Worm (Caenorhabditis elegans) whole organism, L1 larva: Measurements from ENCODE around the gene nuaf-3.

Source experiments
- C04F5.9 ChIP-seq: sonication (generic microtip); optimal IDR thresholded peaks from 2 replicates; lab custom pipeline; 2016; ENCODE audit warnings: missing genetic modification characterization, missing compliant biosample characterization
- C34B4.2 ChIP-seq: sonication (generic microtip); optimal IDR thresholded peaks from 2 replicates; lab custom pipeline; 2017; ENCODE audit warnings: mild to moderate bottlenecking, missing genetic modification characterization, missing compliant biosample characterization
- aly-2 ChIP-seq: fragments of 150-350 bp; optimal IDR thresholded peaks from 2 replicates; lab custom pipeline; 2014; ENCODE audit warnings: missing biosample characterization, missing genetic modification characterization
- ceh-88 ChIP-seq: fragments of 200-800 bp; sonication (Bioruptor generic); IDR thresholded peaks from 2 replicates; pipeline ENCODE4 v1.3.6; 2022; ENCODE audit warnings: missing genetic modification characterization, missing compliant biosample characterization
- ceh-90 ChIP-seq: sonication (generic microtip); optimal IDR thresholded peaks from 2 replicates; lab custom pipeline; 2016; ENCODE audit warnings: missing genetic modification characterization, missing compliant biosample characterization
- ces-1 ChIP-seq: fragments of 150-350 bp; optimal IDR thresholded peaks from 2 replicates; lab custom pipeline; 2014; ENCODE audit warnings: missing biosample characterization, missing genetic modification reagents, missing genetic modification characterization
- dpl-1 ChIP-seq, 3 experiments: fragments of 150-350 bp in 2 of 3; sonication (generic microtip) in 1 of 3; optimal IDR thresholded peaks; 2 replicates each; lab custom pipeline; 2014 to 2017; ENCODE audit warnings: missing biosample characterization in 3 of 3, missing genetic modification characterization in 3 of 3, missing genetic modification reagents in 3 of 3
- efl-1 ChIP-seq, 4 experiments: fragments of 150-350 bp; optimal IDR thresholded peaks in 3 of 4; peaks in 1 of 4; 1 replicate in 1 of 4; 2 replicates in 3 of 4; lab custom pipeline; 2014; ENCODE audit warnings: missing biosample characterization in 2 of 4, missing genetic modification characterization in 2 of 4, missing genetic modification reagents in 2 of 4
- efl-3 ChIP-seq: fragments of 200-800 bp; sonication (Bioruptor generic); optimal IDR thresholded peaks from 2 replicates; lab custom pipeline; 2018; ENCODE audit warnings: mild to moderate bottlenecking, missing genetic modification characterization, missing compliant biosample characterization
- egl-13 ChIP-seq: sonication (generic microtip); optimal IDR thresholded peaks from 2 replicates; lab custom pipeline; 2016; ENCODE audit warnings: missing genotype, missing genetic modification reagents, missing genetic modification characterization, missing compliant biosample characterization
- egl-27 ChIP-seq, 2 experiments: fragments of 150-350 bp in 1 of 2; sonication (generic microtip); optimal IDR thresholded peaks; 3 replicates each; lab custom pipeline; 2017 to 2018; ENCODE audit warnings: missing biosample characterization in 2 of 2, missing genetic modification characterization in 2 of 2, missing genetic modification reagents in 2 of 2
- elt-2 ChIP-seq: sonication (generic microtip); optimal IDR thresholded peaks from 2 replicates; lab custom pipeline; 2016; ENCODE audit warnings: missing genetic modification characterization, mild to moderate bottlenecking, inconsistent platforms, missing compliant biosample characterization, missing genetic modification reagents
- ets-5 ChIP-seq: fragments of 200-800 bp; sonication (Bioruptor generic); IDR thresholded peaks from 2 replicates; pipeline ENCODE4 v1.3.6; 2022; ENCODE audit warnings: missing genetic modification characterization, missing compliant biosample characterization
- fkh-10 ChIP-seq: sonication (generic microtip); optimal IDR thresholded peaks from 2 replicates; lab custom pipeline; 2017; ENCODE audit warnings: missing biosample characterization, missing genetic modification reagents, missing genetic modification characterization
- fkh-8 ChIP-seq: sonication (generic microtip); optimal IDR thresholded peaks from 2 replicates; lab custom pipeline; 2016; ENCODE audit warnings: mild to moderate bottlenecking, missing genetic modification characterization, missing compliant biosample characterization
- fos-1 ChIP-seq: fragments of 150-350 bp; optimal IDR thresholded peaks from 2 replicates; lab custom pipeline; 2014; ENCODE audit warnings: missing biosample characterization, missing genetic modification characterization
- grh-1 ChIP-seq: fragments of 200-800 bp; sonication (Bioruptor generic); IDR thresholded peaks from 2 replicates; pipeline ENCODE4 v1.3.6; 2022; ENCODE audit warnings: missing genetic modification reagents, missing genetic modification characterization, missing compliant biosample characterization
- hpl-2 ChIP-seq: fragments of 150-350 bp; optimal IDR thresholded peaks from 2 replicates; lab custom pipeline; 2014; ENCODE audit warnings: missing biosample characterization, missing genetic modification reagents, missing genetic modification characterization
- irx-1 ChIP-seq: sonication (generic microtip); optimal IDR thresholded peaks from 2 replicates; lab custom pipeline; 2016; ENCODE audit warnings: missing genetic modification characterization, missing compliant biosample characterization
- lin-39 ChIP-seq: fragments of 150-350 bp; optimal IDR thresholded peaks from 2 replicates; lab custom pipeline; 2014; ENCODE audit warnings: missing biosample characterization, missing genetic modification reagents, missing genetic modification characterization
- lir-3 ChIP-seq: sonication (generic microtip); optimal IDR thresholded peaks from 2 replicates; lab custom pipeline; 2016; ENCODE audit warnings: mild to moderate bottlenecking, missing genetic modification characterization, moderate library complexity, missing compliant biosample characterization; ENCODE audit not compliant: poor library complexity
- lsy-2 ChIP-seq, 2 experiments: fragments of 150-350 bp; optimal IDR thresholded peaks; 2 replicates each; lab custom pipeline; 2014; ENCODE audit warnings: missing biosample characterization in 2 of 2, missing genetic modification characterization in 2 of 2
- nhr-11 ChIP-seq: fragments of 150-350 bp; optimal IDR thresholded peaks from 2 replicates; lab custom pipeline; 2014; ENCODE audit warnings: missing biosample characterization, missing genetic modification characterization
- nhr-19 ChIP-seq: fragments of 200-800 bp; sonication (Bioruptor generic); conservative IDR thresholded peaks from 2 replicates; pipeline ENCODE4 v1.3.6; 2022; ENCODE audit warnings: missing genetic modification characterization, missing compliant biosample characterization
- nhr-237 ChIP-seq: fragments of 150-350 bp; optimal IDR thresholded peaks from 2 replicates; lab custom pipeline; 2014; ENCODE audit warnings: missing biosample characterization, missing genetic modification characterization
- nhr-47 ChIP-seq: sonication (generic microtip); optimal IDR thresholded peaks from 2 replicates; lab custom pipeline; 2016; ENCODE audit warnings: mild to moderate bottlenecking, missing genetic modification characterization, moderate library complexity, missing compliant biosample characterization
- nhr-76 ChIP-seq: sonication (generic microtip); optimal IDR thresholded peaks from 2 replicates; lab custom pipeline; 2017; ENCODE audit warnings: missing biosample characterization, missing genetic modification characterization
- nhr-77 ChIP-seq: fragments of 150-350 bp; optimal IDR thresholded peaks from 2 replicates; lab custom pipeline; 2014; ENCODE audit warnings: missing biosample characterization, missing genetic modification characterization
- nhr-84 ChIP-seq: sonication (generic microtip); optimal IDR thresholded peaks from 2 replicates; lab custom pipeline; 2017; ENCODE audit warnings: missing biosample characterization, missing genetic modification characterization
- nhr-85 ChIP-seq: sonication (generic microtip); peaks from one replicate; lab custom pipeline; 2016; ENCODE audit warnings: missing genetic modification characterization, inconsistent platforms, missing compliant biosample characterization
- pqm-1 ChIP-seq: sonication (generic microtip); optimal IDR thresholded peaks from 3 replicates; lab custom pipeline; 2017; ENCODE audit warnings: missing biosample characterization, missing genetic modification characterization
- skn-1 ChIP-seq: fragments of 150-350 bp; optimal IDR thresholded peaks from 2 replicates; lab custom pipeline; 2014; ENCODE audit warnings: missing biosample characterization, missing genetic modification characterization
- snu-23 ChIP-seq: sonication (generic microtip); optimal IDR thresholded peaks from 2 replicates; lab custom pipeline; 2016; ENCODE audit warnings: missing genetic modification characterization, missing compliant biosample characterization
- swsn-7 ChIP-seq: sonication (generic microtip); optimal IDR thresholded peaks from 2 replicates; lab custom pipeline; 2016; ENCODE audit warnings: missing genetic modification characterization, missing compliant biosample characterization
- unc-62 ChIP-seq: fragments of 150-350 bp; optimal IDR thresholded peaks from 2 replicates; lab custom pipeline; 2014; ENCODE audit warnings: missing biosample characterization, missing genetic modification reagents, missing genetic modification characterization
- vab-15 ChIP-seq: sonication (generic microtip); optimal IDR thresholded peaks from 2 replicates; lab custom pipeline; 2017; ENCODE audit warnings: missing genotype, mild to moderate bottlenecking, missing genetic modification characterization, missing compliant biosample characterization
- ztf-4 ChIP-seq: fragments of 150-350 bp; optimal IDR thresholded peaks from 2 replicates; lab custom pipeline; 2014; ENCODE audit warnings: missing biosample characterization, missing genetic modification characterization

The nuaf-3 gene

DNA sequence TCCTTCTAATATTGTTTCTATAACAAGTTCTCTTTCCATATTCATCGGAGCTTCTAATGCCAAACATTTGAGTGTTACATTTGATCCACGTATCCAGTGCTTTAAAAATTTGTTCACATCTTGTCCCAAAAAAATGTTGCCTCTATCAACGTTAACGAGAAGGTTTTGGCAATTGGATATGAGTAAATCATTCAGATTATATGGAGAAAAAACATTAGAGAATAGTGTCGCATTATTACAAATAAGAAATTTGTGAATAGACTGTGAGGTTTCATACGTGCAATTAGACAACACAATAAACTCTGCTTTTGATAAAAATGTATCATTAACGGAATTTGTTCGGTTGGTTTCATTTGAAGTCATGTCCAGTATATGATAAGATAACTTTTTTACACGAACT is 24.2 kb upstream of the nuaf-3 start, which contains the start of gene mboa-4:
mboa-4 (minus strand) TSS at position 101 of the 400 bp plus-strand sequence.
- no peak for TF ChIP-seq ceh-88
- TF ChIP-seq fkh-8 (tag; lab: Kevin White, UChicago): no peak
- TF ChIP-seq vab-15 (tag; lab: Kevin White, UChicago): no peak
- TF ChIP-seq C34B4.2 (tag; lab: Kevin White, UChicago): no peak
- no peak for TF ChIP-seq nhr-84 (tag; lab: Kevin White, UChicago)
- TF ChIP-seq nhr-47: no peak
- TF ChIP-seq grh-1 (GFP tag; lab: Robert Waterston, UW): no peak
- TF ChIP-seq nhr-237 (tag; lab: Kevin White, UChicago): no peak
- no peak for TF ChIP-seq ets-5 (GFP tag; lab: Robert Waterston, UW)
- TF ChIP-seq lir-3: no peak
- TF ChIP-seq skn-1 (tag; lab: Kevin White, UChicago): no peak
- no peak for TF ChIP-seq dpl-1 (GFP tag; optimal IDR thresholded peaks at IDR 0.05; lab: Kevin White, UChicago)
- TF ChIP-seq C04F5.9 (tag; lab: Kevin White, UChicago): no peak
- no peak for TF ChIP-seq lin-39 (tag; lab: Kevin White, UChicago)
- TF ChIP-seq snu-23: no peak
- TF ChIP-seq ces-1 (GFP tag; lab: Kevin White, UChicago): no peak
- no peak for TF ChIP-seq unc-62 (GFP tag; lab: Kevin White, UChicago)
- TF ChIP-seq pqm-1: no peak
- TF ChIP-seq lsy-2 (tag; optimal IDR thresholded peaks at IDR 0.05; lab: Kevin White, UChicago): no peak

DNA sequence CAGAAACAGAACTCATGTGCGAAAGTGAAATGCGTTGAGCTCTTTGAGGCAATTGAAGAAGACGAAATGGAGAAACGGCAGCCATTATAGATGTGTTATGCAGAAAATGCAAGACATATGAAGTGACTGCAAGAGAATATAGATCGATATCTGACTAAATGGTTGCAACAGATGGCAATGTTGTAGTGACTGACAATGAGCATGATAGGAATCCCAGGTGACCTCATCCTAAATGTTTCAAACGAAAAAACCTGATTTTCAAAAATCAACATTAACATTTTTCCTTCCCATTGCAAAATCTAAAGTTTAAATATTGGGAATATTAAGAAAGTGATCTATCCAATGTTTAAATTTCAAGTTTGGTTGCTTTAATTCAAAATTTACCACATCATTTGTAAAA is 23.4 kb upstream of the nuaf-3 start, which contains the start of gene C08F8.15:
C08F8.15 (minus strand) TSS at position 101 of the 400 bp plus-strand sequence.
- TF ChIP-seq unc-62 (GFP tag; lab: Kevin White, UChicago) (no peak), nhr-19 (GFP tag; lab: Robert Waterston, UW) (no peak), efl-1 (optimal IDR thresholded peaks at IDR 0.05; lab: Kevin White, UChicago) (no peak), efl-1 (GFP tag; optimal IDR thresholded peaks at IDR 0.05 in 1 of 2; lab: Kevin White, UChicago) (peak in 1 of 2 experiments; percentile 67), fkh-10 (GFP tag; lab: Kevin White, UChicago) (no peak)

DNA sequence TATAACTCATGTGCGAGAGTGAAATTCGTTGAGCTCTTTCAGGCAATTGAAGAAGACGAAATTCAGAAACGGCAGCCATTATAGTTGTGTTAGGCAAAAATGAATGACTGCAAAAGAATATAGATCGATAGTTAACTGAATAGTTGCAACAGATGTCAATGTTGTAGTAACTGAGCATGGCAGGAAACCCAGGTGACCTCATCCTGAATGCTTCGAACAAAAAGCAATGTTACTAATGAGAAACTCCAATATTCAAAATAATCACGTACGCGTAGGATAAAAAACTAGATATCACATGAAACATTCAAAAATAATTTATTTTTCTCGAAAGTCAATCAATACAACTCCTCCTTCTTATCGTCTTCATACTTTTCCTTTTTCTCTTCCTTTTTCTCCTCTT is 21.6 kb upstream of the nuaf-3 start, which contains the start of gene fbxb-9:
fbxb-9 (minus strand) TSS at position 101 of the 400 bp plus-strand sequence.
- TF ChIP-seq ceh-88 (no peak), ztf-4 (no peak), hpl-2 (GFP tag; lab: Kevin White, UChicago) (no peak), nhr-77 (tag; lab: Kevin White, UChicago) (no peak), egl-13 (tag; lab: Kevin White, UChicago) (no peak), nhr-85 (tag; lab: Kevin White, UChicago) (no peak), nhr-76 (no peak), fos-1 (tag; lab: Kevin White, UChicago) (no peak), swsn-7 (tag; lab: Kevin White, UChicago) (no peak), vab-15 (tag; lab: Kevin White, UChicago) (no peak)

- TF ChIP-seq elt-2 (tag; lab: Kevin White, UChicago) (no peak), ceh-90 (tag; lab: Kevin White, UChicago) (no peak), egl-27 (tag; optimal IDR thresholded peaks at IDR 0.05; lab: Kevin White, UChicago) (no peak), efl-3 (no peak), nhr-11 (no peak), irx-1 (tag; lab: Kevin White, UChicago) (no peak), aly-2 (tag; lab: Kevin White, UChicago) (no peak), nhr-84 (tag; lab: Kevin White, UChicago) (no peak), hpl-2 (GFP tag; lab: Kevin White, UChicago) (no peak), nhr-85 (tag; lab: Kevin White, UChicago) (no peak), snu-23 (no peak)
These were observed 19.3 kb upstream of the nuaf-3 start, which contains the start of gene C08F8.6 for ce11 chrIV:11164831-11165230. C08F8.6 (minus strand) TSS chrIV:11164931.
